Worm (Caenorhabditis elegans) whole organism, L4/young adult: ENCODE data around the gene igdb-3.

Experiments used
- W03F9.2 ChIP-seq: fragments of 150-350 bp; optimal IDR thresholded peaks from 2 replicates; lab custom pipeline; 2014; ENCODE audit warnings: missing biosample characterization, missing genetic modification characterization
- dao-5 ChIP-seq: sonication (generic microtip); optimal IDR thresholded peaks from 2 replicates; lab custom pipeline; 2016; ENCODE audit warnings: missing genotype, missing genetic modification characterization, moderate library complexity, missing compliant biosample characterization

- no peak for TF ChIP-seq dao-5 (tag; lab: Kevin White, UChicago)
- no peak for TF ChIP-seq W03F9.2 (tag; lab: Kevin White, UChicago)
These were observed 39.5 kb upstream of the igdb-3 start for ce11 chrX:6345785-6346184.
